ENCODE assay signal across 1 fruit fly cellular context in the genomic region with DNA sequence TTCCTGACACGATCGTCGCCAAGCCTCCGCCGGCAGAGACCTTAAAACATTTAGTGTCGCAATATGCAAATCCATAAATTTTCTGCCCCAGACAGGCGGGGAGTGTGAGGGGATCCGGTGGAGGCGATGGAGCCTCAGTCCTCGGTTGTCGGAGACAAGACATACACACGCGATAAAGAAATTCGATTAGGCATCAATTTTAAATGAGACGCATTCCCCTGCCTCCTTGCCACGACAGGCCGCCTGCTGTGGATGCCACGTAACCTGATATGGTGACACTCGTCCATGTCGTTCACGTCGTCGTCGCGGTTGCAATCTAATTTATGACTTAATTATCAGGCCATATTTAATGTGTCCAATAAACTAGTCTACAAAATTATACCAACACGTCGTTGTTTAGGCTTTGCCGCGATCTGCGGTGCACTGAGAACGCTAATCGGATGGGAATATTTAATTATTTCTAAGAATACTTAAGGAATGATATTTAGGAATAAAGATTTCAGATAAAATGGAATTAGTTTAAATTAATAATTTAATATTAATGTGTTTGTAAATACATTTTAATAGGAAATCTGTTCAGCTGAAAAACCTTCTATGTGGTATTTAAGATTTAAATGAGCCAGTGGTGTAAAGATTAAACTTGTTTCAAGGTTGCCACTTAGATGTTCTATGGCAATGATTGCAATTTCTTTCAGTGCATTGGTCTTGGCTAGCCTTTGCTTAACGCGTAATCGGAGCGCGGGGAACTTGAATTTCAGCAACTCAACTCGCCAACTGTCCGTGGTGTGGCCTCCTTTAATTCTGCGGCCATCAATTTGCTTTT.
TF ChIP-seq lines count a peak whose summit lies in the region.

No protein-coding gene starts in this region.

TF ChIP-seq in whole organism, embryonic, 481 proteins besides CTCF, POLR2A, EP300 and RAD21 (continued from another document and continues in another):
- TF ChIP-seq CG34422 (GFP tag; IDR thresholded peaks at IDR 0.05; lab: Robert Waterston, UW) (0 out of 3 replicates have a peak, but pooled peaks have one; percentile 20), MESR4 (GFP tag; optimal IDR thresholded peaks at IDR 0.05; lab: Kevin White, UChicago) (no peak), eyg (GFP tag; optimal IDR thresholded peaks at IDR 0.05; lab: Kevin White, UChicago) (no peak), kni (GFP tag; optimal IDR thresholded peaks at IDR 0.05; lab: Kevin White, UChicago) (peak; percentile 57), eve (GFP tag; optimal IDR thresholded peaks at IDR 0.05; lab: Kevin White, UChicago) (peak in 1 of 2 experiments; percentile 85), trem (tag; optimal IDR thresholded peaks at IDR 0.05; lab: Kevin White, UChicago) (peak; percentile 54), ap (GFP tag; IDR thresholded peaks at IDR 0.05; lab: Robert Waterston, UW) (0 out of 2 replicates have a peak, but pooled peaks have one; percentile 5), wor (GFP tag; IDR thresholded peaks at IDR 0.05; lab: Robert Waterston, UW) (peak; percentile 64), jumu (GFP tag; optimal IDR thresholded peaks at IDR 0.05; lab: Kevin White, UChicago) (no peak), Bteb2 (GFP tag; optimal IDR thresholded peaks at IDR 0.05; lab: Kevin White, UChicago) (no peak), jing (GFP tag; optimal IDR thresholded peaks at IDR 0.05; lab: Kevin White, UChicago) (peak; percentile 23), CG18599 (GFP tag; optimal IDR thresholded peaks at IDR 0.05; lab: Kevin White, UChicago) (peak; percentile 40), CG1529 (GFP tag; optimal IDR thresholded peaks at IDR 0.05; lab: Kevin White, UChicago) (peak; percentile 52), CG2202 (tag; optimal IDR thresholded peaks at IDR 0.05; lab: Kevin White, UChicago) (peak; percentile 46), Med (GFP tag; lab: Kevin White, UChicago) (peak; percentile 76), CG4730 (GFP tag; IDR thresholded peaks at IDR 0.05; lab: Robert Waterston, UW) (no peak), CG7556 (GFP tag; optimal IDR thresholded peaks at IDR 0.05; lab: Kevin White, UChicago) (peak; percentile 77), psq (GFP tag; optimal IDR thresholded peaks at IDR 0.05; lab: Kevin White, UChicago) (no peak), gsb-n (tag; optimal IDR thresholded peaks at IDR 0.05; lab: Kevin White, UChicago) (peak; percentile 56), CG17912 (GFP tag; optimal IDR thresholded peaks at IDR 0.05; lab: Kevin White, UChicago) (no peak), CG17328 (GFP tag; IDR thresholded peaks at IDR 0.05; lab: Robert Waterston, UW) (peak; percentile 47; the same call in 1 of the 2 replicates), zf30C (GFP tag; optimal IDR thresholded peaks at IDR 0.05; lab: Kevin White, UChicago) (peak; percentile 26), hkb (optimal IDR thresholded peaks at IDR 0.05; lab: Kevin White, UChicago) (no peak), hkb (GFP tag; IDR thresholded peaks at IDR 0.05; lab: Robert Waterston, UW) (peak; percentile 68), zen2 (GFP tag; IDR thresholded peaks at IDR 0.05; lab: Robert Waterston, UW; ENCODE audit: partially characterized antibody) (no peak), HmgZ (tag; optimal IDR thresholded peaks at IDR 0.05; lab: Kevin White, UChicago) (no peak), Drgx (GFP tag; IDR thresholded peaks at IDR 0.05; lab: Robert Waterston, UW) (peak; percentile 86), Fer3 (tag; optimal IDR thresholded peaks at IDR 0.05; lab: Kevin White, UChicago) (peak; percentile 49), cwo (GFP tag; optimal IDR thresholded peaks at IDR 0.05; lab: Kevin White, UChicago) (peak; percentile 31), gem (tag; optimal IDR thresholded peaks at IDR 0.05; lab: Kevin White, UChicago) (peak; percentile 87), Fer2 (tag; optimal IDR thresholded peaks at IDR 0.05; lab: Kevin White, UChicago) (no peak), CG10274 (GFP tag; optimal IDR thresholded peaks at IDR 0.05; lab: Kevin White, UChicago) (no peak), CG34376 (GFP tag; optimal IDR thresholded peaks at IDR 0.05; lab: Kevin White, UChicago) (peak; percentile 37), bsh (GFP tag; optimal IDR thresholded peaks at IDR 0.05; lab: Kevin White, UChicago) (peak; percentile 14 to 66), Dref (GFP tag; IDR thresholded peaks at IDR 0.05; lab: Robert Waterston, UW) (no peak), bcd (GFP tag; optimal IDR thresholded peaks at IDR 0.05; lab: Kevin White, UChicago) (peak; percentile 54), CG11456 (GFP tag; IDR thresholded peaks at IDR 0.05; lab: Robert Waterston, UW) (no peak), klu (GFP tag; IDR thresholded peaks at IDR 0.05; lab: Robert Waterston, UW) (no peak), dmrt99B (tag; optimal IDR thresholded peaks at IDR 0.05; lab: Kevin White, UChicago) (peak; percentile 88), seq (GFP tag; IDR thresholded peaks at IDR 0.05; lab: Robert Waterston, UW) (peak; percentile 55; the same call in 1 of the 2 replicates), CG1832 (GFP tag; optimal IDR thresholded peaks at IDR 0.05; lab: Kevin White, UChicago) (no peak), CG10147 (GFP tag; optimal IDR thresholded peaks at IDR 0.05; lab: Kevin White, UChicago) (peak; percentile 36), Vsx1 (GFP tag; optimal IDR thresholded peaks at IDR 0.05; lab: Kevin White, UChicago) (peak; percentile 46), sisA (GFP tag; IDR thresholded peaks at IDR 0.05; lab: Robert Waterston, UW) (peak; percentile 63), CG15479 (GFP tag; optimal IDR thresholded peaks at IDR 0.05; lab: Kevin White, UChicago) (no peak), CG18262 (tag; optimal IDR thresholded peaks at IDR 0.05; lab: Kevin White, UChicago) (peak; percentile 88), ase (GFP tag; IDR thresholded peaks at IDR 0.05; lab: Robert Waterston, UW) (peak; percentile 56; the same call in 1 of the 3 replicates), CG6689 (GFP tag; IDR thresholded peaks at IDR 0.05; lab: Robert Waterston, UW) (peak; percentile 67), pho (GFP tag; optimal IDR thresholded peaks at IDR 0.05; lab: Kevin White, UChicago) (no peak), E2f2 (GFP tag; IDR thresholded peaks at IDR 0.05; lab: Robert Waterston, UW) (peak; percentile 44; the same call in 1 of the 2 replicates), CG4424 (GFP tag; optimal IDR thresholded peaks at IDR 0.05; lab: Kevin White, UChicago) (peak; percentile 60), CG1024 (GFP tag; IDR thresholded peaks at IDR 0.05; lab: Robert Waterston, UW) (0 out of 2 replicates have a peak, but pooled peaks have one; percentile 12), CG9932 (GFP tag; IDR thresholded peaks at IDR 0.05; lab: Robert Waterston, UW) (no peak), Six4 (GFP tag; optimal IDR thresholded peaks at IDR 0.05; lab: Kevin White, UChicago) (peak; percentile 50), Sin3A (optimal IDR thresholded peaks at IDR 0.05; lab: Kevin White, UChicago) (no peak), CG31441 (GFP tag; IDR thresholded peaks at IDR 0.05; lab: Robert Waterston, UW) (peak; percentile 91), CG5180 (GFP tag; optimal IDR thresholded peaks at IDR 0.05; lab: Kevin White, UChicago) (peak; percentile 58), Hmr (GFP tag; optimal IDR thresholded peaks at IDR 0.05; lab: Kevin White, UChicago) (peak; percentile 20), CG1602 (GFP tag; optimal IDR thresholded peaks at IDR 0.05; lab: Kevin White, UChicago) (peak; percentile 57), unpg (GFP tag; optimal IDR thresholded peaks at IDR 0.05; lab: Kevin White, UChicago) (peak; percentile 68), CG12769 (tag; optimal IDR thresholded peaks at IDR 0.05; lab: Kevin White, UChicago) (peak; percentile 7), Mrtf (GFP tag; IDR thresholded peaks at IDR 0.05; lab: Robert Waterston, UW) (0 out of 3 replicates have a peak, but pooled peaks have one; percentile 4), Dip3 (GFP tag; optimal IDR thresholded peaks at IDR 0.05; lab: Kevin White, UChicago) (no peak), CG16779 (GFP tag; IDR thresholded peaks at IDR 0.05; lab: Robert Waterston, UW) (no peak), odd (GFP tag; optimal IDR thresholded peaks at IDR 0.05; lab: Kevin White, UChicago) (peak; percentile 48), Awh (GFP tag; IDR thresholded peaks at IDR 0.05; lab: Robert Waterston, UW) (peak; percentile 52; the same call in 1 of the 2 replicates), ken (GFP tag; IDR thresholded peaks at IDR 0.05; lab: Robert Waterston, UW) (no peak), Ptx1 (GFP tag; IDR thresholded peaks at IDR 0.05; lab: Robert Waterston, UW) (peak; percentile 77), cato (GFP tag; optimal IDR thresholded peaks at IDR 0.05; lab: Kevin White, UChicago; ENCODE audit: borderline replicate concordance) (peak; percentile 50), CG3726 (GFP tag; IDR thresholded peaks at IDR 0.05; lab: Robert Waterston, UW) (peak; percentile 40; the same call in 1 of the 3 replicates), Rx (GFP tag; IDR thresholded peaks at IDR 0.05; lab: Robert Waterston, UW) (0 out of 2 replicates have a peak, but pooled peaks have one; percentile 30), wdn (GFP tag; IDR thresholded peaks at IDR 0.05; lab: Robert Waterston, UW) (no peak), CG9727 (GFP tag; optimal IDR thresholded peaks at IDR 0.05; lab: Kevin White, UChicago) (peak; percentile 72), lab (GFP tag; optimal IDR thresholded peaks at IDR 0.05; lab: Kevin White, UChicago) (peak; percentile 47), CG8281 (tag; optimal IDR thresholded peaks at IDR 0.05; lab: Kevin White, UChicago) (peak; percentile 23), gro (GFP tag; optimal IDR thresholded peaks at IDR 0.05; lab: Kevin White, UChicago) (no peak), CG8924 (tag; optimal IDR thresholded peaks at IDR 0.05; lab: Kevin White, UChicago) (peak; percentile 80), Ets97D (GFP tag; optimal IDR thresholded peaks at IDR 0.05; lab: Kevin White, UChicago) (no peak), maf-S (GFP tag; optimal IDR thresholded peaks at IDR 0.05; lab: Kevin White, UChicago) (no peak), CG2116 (GFP tag; optimal IDR thresholded peaks at IDR 0.05; lab: Kevin White, UChicago) (peak; percentile 19), fd96Cb (tag; optimal IDR thresholded peaks at IDR 0.05; lab: Kevin White, UChicago) (peak; percentile 80), dan (GFP tag; IDR thresholded peaks at IDR 0.05; lab: Robert Waterston, UW) (no peak), CG10543 (GFP tag; optimal IDR thresholded peaks at IDR 0.05; lab: Kevin White, UChicago) (peak; percentile 45), CG10267 (tag; optimal IDR thresholded peaks at IDR 0.05; lab: Kevin White, UChicago) (peak; percentile 62), CG12071 (GFP tag; optimal IDR thresholded peaks at IDR 0.05; lab: Kevin White, UChicago) (peak; percentile 16), Aef1 (GFP tag; IDR thresholded peaks at IDR 0.05; lab: Robert Waterston, UW) (peak; percentile 58; the same call in 2 of the 3 replicates), tio (GFP tag; optimal IDR thresholded peaks at IDR 0.05; lab: Kevin White, UChicago) (peak; percentile 23), Dfd (GFP tag; optimal IDR thresholded peaks at IDR 0.05; lab: Kevin White, UChicago) (no peak), esg (GFP tag; conservative IDR thresholded peaks at IDR 0.05; lab: Robert Waterston, UW) (peak; percentile 63), HHEX (GFP tag; optimal IDR thresholded peaks at IDR 0.05; lab: Kevin White, UChicago) (peak; percentile 61), PHDP (tag; optimal IDR thresholded peaks at IDR 0.05; lab: Kevin White, UChicago) (peak; percentile 70), Hr51 (GFP tag; optimal IDR thresholded peaks at IDR 0.05; lab: Kevin White, UChicago) (peak in 1 of 2 experiments; percentile 85), CG13775 (GFP tag; optimal IDR thresholded peaks at IDR 0.05; lab: Kevin White, UChicago) (peak; percentile 57), run (tag; optimal IDR thresholded peaks at IDR 0.05; lab: Kevin White, UChicago) (peak; percentile 40), CG12236 (GFP tag; optimal IDR thresholded peaks at IDR 0.05; lab: Kevin White, UChicago) (no peak), sima (GFP tag; optimal IDR thresholded peaks at IDR 0.05; lab: Kevin White, UChicago) (no peak), CG12104 (GFP tag; optimal IDR thresholded peaks at IDR 0.05; lab: Kevin White, UChicago) (peak; percentile 23), slou (GFP tag; optimal IDR thresholded peaks at IDR 0.05; lab: Kevin White, UChicago) (peak; percentile 7), Ada2b (GFP tag; IDR thresholded peaks at IDR 0.05; lab: Robert Waterston, UW) (peak; percentile 38; the same call in 1 of the 2 replicates), CG2129 (GFP tag; IDR thresholded peaks at IDR 0.05; lab: Robert Waterston, UW; ENCODE audit: partially characterized antibody) (no peak), CG7745 (tag; optimal IDR thresholded peaks at IDR 0.05; lab: Kevin White, UChicago) (peak; percentile 71), CG17568 (GFP tag; optimal IDR thresholded peaks at IDR 0.05; lab: Kevin White, UChicago) (peak; percentile 20), CG5953 (GFP tag; IDR thresholded peaks at IDR 0.05; lab: Robert Waterston, UW) (peak; percentile 57; the same call in 1 of the 2 replicates), CG6272 (GFP tag; IDR thresholded peaks at IDR 0.05; lab: Robert Waterston, UW) (peak; percentile 37; the same call in 1 of the 2 replicates), MTF-1 (GFP tag; optimal IDR thresholded peaks at IDR 0.05; lab: Kevin White, UChicago; ENCODE audit: borderline replicate concordance) (no peak), CG16863 (GFP tag; optimal IDR thresholded peaks at IDR 0.05; lab: Kevin White, UChicago) (no peak), chinmo (GFP tag; IDR thresholded peaks at IDR 0.05; lab: Robert Waterston, UW; ENCODE audit: partially characterized antibody) (peak; percentile 64; the same call in 1 of the 4 replicates), zfh2 (GFP tag; optimal IDR thresholded peaks at IDR 0.05; lab: Kevin White, UChicago) (no peak), Dad (GFP tag; optimal IDR thresholded peaks at IDR 0.05; lab: Kevin White, UChicago) (no peak), CG8478 (optimal IDR thresholded peaks at IDR 0.05; lab: Kevin White, UChicago) (no peak), CG2875 (GFP tag; optimal IDR thresholded peaks at IDR 0.05; lab: Kevin White, UChicago) (peak; percentile 53), CG13287 (GFP tag; IDR thresholded peaks at IDR 0.05; lab: Robert Waterston, UW; ENCODE audit: partially characterized antibody) (no peak), pros (GFP tag; optimal IDR thresholded peaks at IDR 0.05; lab: Kevin White, UChicago) (peak; percentile 13), gt (GFP tag; IDR thresholded peaks at IDR 0.05; lab: Robert Waterston, UW) (no peak), Ssrp (tag; optimal IDR thresholded peaks at IDR 0.05; lab: Kevin White, UChicago) (peak; percentile 74), Xbp1 (GFP tag; optimal IDR thresholded peaks at IDR 0.05; lab: Kevin White, UChicago) (peak; percentile 71), scrt (GFP tag; optimal IDR thresholded peaks at IDR 0.05; lab: Kevin White, UChicago) (peak; percentile 30), lola (GFP tag; optimal IDR thresholded peaks at IDR 0.05; lab: Kevin White, UChicago) (peak in 1 of 3 experiments; percentile 78), Dll (GFP tag; IDR thresholded peaks at IDR 0.05; lab: Robert Waterston, UW; ENCODE audit: partially characterized antibody) (no peak)
